Fruit fly (Drosophila melanogaster): ENCODE results near the gene f-cup.

The f-cup gene

dm6 chr3R:13645874-13646370 is 54.7 kb downstream of the f-cup start, which contains the start of gene sqd:
Gene sqd, minus strand, starts transcription at chr3R:13646304.
- TF ChIP-seq GATAd (GFP tag; optimal IDR thresholded peaks at IDR 0.05) (no peak), lola (GFP tag; optimal IDR thresholded peaks at IDR 0.05) (no peak), pan (optimal IDR thresholded peaks at IDR 0.05) (no peak), foxo (GFP tag; optimal IDR thresholded peaks at IDR 0.05) (peak; percentile 27 to 56), h (GFP tag; optimal IDR thresholded peaks at IDR 0.05) (peak; percentile 69), CG32264 (GFP tag; optimal IDR thresholded peaks at IDR 0.05) (peak; percentile 22), CrebA (GFP tag; optimal IDR thresholded peaks at IDR 0.05; ENCODE audit: borderline replicate concordance) (no peak), N (GFP tag; optimal IDR thresholded peaks at IDR 0.05) (no peak), dmrt93B (GFP tag; optimal IDR thresholded peaks at IDR 0.05) (peak; percentile 54), dl (GFP tag; optimal IDR thresholded peaks at IDR 0.05; ENCODE audit: insufficient read depth in 1 of 2, partially characterized antibody in 2 of 2) (no peak), woc (GFP tag; optimal IDR thresholded peaks at IDR 0.05) (peak; percentile 18), OdsH (GFP tag; optimal IDR thresholded peaks at IDR 0.05) (peak; percentile 47), sage (GFP tag; optimal IDR thresholded peaks at IDR 0.05) (peak; percentile 1), Mio (GFP tag; optimal IDR thresholded peaks at IDR 0.05) (no peak), Dif (GFP tag; optimal IDR thresholded peaks at IDR 0.05; ENCODE audit: partially characterized antibody) (no peak), HLH106 (tag; optimal IDR thresholded peaks at IDR 0.05) (peak; percentile 41), usp (GFP tag; optimal IDR thresholded peaks at IDR 0.05) (no peak), Hnf4 (GFP tag; optimal IDR thresholded peaks at IDR 0.05) (peak; percentile 52), Abd-B (GFP tag; optimal IDR thresholded peaks at IDR 0.05) (no peak), Dfd (GFP tag; optimal IDR thresholded peaks at IDR 0.05) (no peak), tai (GFP tag; optimal IDR thresholded peaks at IDR 0.05) (no peak), dsf (GFP tag; optimal IDR thresholded peaks at IDR 0.05; ENCODE audit: borderline replicate concordance) (no peak), ey (GFP tag; optimal IDR thresholded peaks at IDR 0.05) (peak; percentile 47), psq (GFP tag; optimal IDR thresholded peaks at IDR 0.05) (no peak), Vsx2 (GFP tag; optimal IDR thresholded peaks at IDR 0.05; ENCODE audit: partially characterized antibody) (no peak), Hr83 (GFP tag; optimal IDR thresholded peaks at IDR 0.05; ENCODE audit: poor library complexity, severe bottlenecking) (no peak), rgr (GFP tag; optimal IDR thresholded peaks at IDR 0.05) (peak; percentile 63), Jra (GFP tag; optimal IDR thresholded peaks at IDR 0.05) (no peak), fru (GFP tag; optimal IDR thresholded peaks at IDR 0.05) (peak; percentile 52), Hr78 (GFP tag; optimal IDR thresholded peaks at IDR 0.05) (no peak), sv (GFP tag; optimal IDR thresholded peaks at IDR 0.05) (no peak), br (GFP tag; optimal IDR thresholded peaks at IDR 0.05) (peak; percentile 50), Rel (GFP tag; optimal IDR thresholded peaks at IDR 0.05) (no peak), Rel (tag; optimal IDR thresholded peaks at IDR 0.05) (no peak), jim (GFP tag; optimal IDR thresholded peaks at IDR 0.05) (peak; percentile 26), Myc (optimal IDR thresholded peaks at IDR 0.05) (peak; percentile 23), brk (GFP tag; optimal IDR thresholded peaks at IDR 0.05) (peak; percentile 3), Sp1 (GFP tag; optimal IDR thresholded peaks at IDR 0.05) (peak; percentile 71), CG9705 (GFP tag; optimal IDR thresholded peaks at IDR 0.05) (peak; percentile 42)

Measured in whole organism, wandering third instar larva.